Worm (Caenorhabditis elegans): ENCODE data around the gene Y4C6A.4.
"Not testable (repeated sequence)": the region's sequence is repeated elsewhere in the genome, so short reads cannot be mapped to it uniquely, and the experiment has no call there.

Y4C6A.4 gene

ce11 chrIV:5479289-5479688 lies 26.5 kb downstream of the Y4C6A.4 start, which contains the start of gene T11F8.1:
TSS of gene T11F8.1 (plus strand) at chrIV:5479589.
- TF ChIP-seq xbp-1 (tag; optimal IDR thresholded peaks at IDR 0.05) = no peak
- TF ChIP-seq elt-3 (tag; optimal IDR thresholded peaks at IDR 0.05) = no peak
- TF ChIP-seq zag-1 (tag; optimal IDR thresholded peaks at IDR 0.05) = no peak
- no peak for TF ChIP-seq nhr-76 (tag; optimal IDR thresholded peaks at IDR 0.05)
- TF ChIP-seq fkh-8 (tag; optimal IDR thresholded peaks at IDR 0.05) = no peak
- TF ChIP-seq aha-1 (tag; optimal IDR thresholded peaks at IDR 0.05) = no peak
- no peak for TF ChIP-seq swsn-7 (tag; optimal IDR thresholded peaks at IDR 0.05)
- TF ChIP-seq mef-2 (tag; optimal IDR thresholded peaks at IDR 0.05) = no peak
- no peak for TF ChIP-seq mdl-1 (tag; optimal IDR thresholded peaks at IDR 0.05)
- no peak for TF ChIP-seq isw-1 (GFP tag; IDR thresholded peaks at IDR 0.05)
- TF ChIP-seq ceh-88 (GFP tag; IDR thresholded peaks at IDR 0.05) = no peak
- no peak for TF ChIP-seq skn-1 (tag; optimal IDR thresholded peaks at IDR 0.05)
- TF ChIP-seq ceh-63 (GFP tag; optimal IDR thresholded peaks at IDR 0.05) = no peak
- no peak for TF ChIP-seq nhr-84 (tag; optimal IDR thresholded peaks at IDR 0.05)
- TF ChIP-seq lin-14 (GFP tag; optimal IDR thresholded peaks at IDR 0.05) = no peak

- TF ChIP-seq nhr-76 (tag; optimal IDR thresholded peaks at IDR 0.05) (no peak), C16A3.4 (tag; optimal IDR thresholded peaks at IDR 0.05) (no peak), nhr-77 (tag; optimal IDR thresholded peaks at IDR 0.05) (no peak), C04F5.9 (tag; optimal IDR thresholded peaks at IDR 0.05) (no peak), nhr-47 (tag; optimal IDR thresholded peaks at IDR 0.05) (no peak), grh-1 (GFP tag; IDR thresholded peaks at IDR 0.05) (no peak), unc-98 (GFP tag; IDR thresholded peaks at IDR 0.05) (no peak), sox-4 (tag; optimal IDR thresholded peaks at IDR 0.05) (no peak), rnt-1 (tag; optimal IDR thresholded peaks at IDR 0.05) (no peak), isw-1 (GFP tag; IDR thresholded peaks at IDR 0.05) (no peak), egl-13 (tag; optimal IDR thresholded peaks at IDR 0.05) (no peak), mab-9 (GFP tag; IDR thresholded peaks at IDR 0.05) (no peak), fkh-10 (GFP tag; optimal IDR thresholded peaks at IDR 0.05) (no peak), lin-39 (tag; optimal IDR thresholded peaks at IDR 0.05) (no peak), nhr-85 (tag) (no peak), sptf-1 (tag; optimal IDR thresholded peaks at IDR 0.05) (no peak)
These were observed 29.5 kb downstream of the Y4C6A.4 start, which contains the start of gene T11F8.12 for ce11 chrIV:5482231-5482630. TSS of gene T11F8.12 (minus strand) at chrIV:5482331.

ce11 chrIV:5482723-5483122 lies 30.0 kb downstream of the Y4C6A.4 start, which contains the start of gene T11F8.5:
TSS of gene T11F8.5 (plus strand) at chrIV:5483023.
- no peak for TF ChIP-seq nhr-71 (tag; optimal IDR thresholded peaks at IDR 0.05)
- TF ChIP-seq rnt-1 (tag; optimal IDR thresholded peaks at IDR 0.05) = no peak
- TF ChIP-seq swsn-7 (tag; optimal IDR thresholded peaks at IDR 0.05) = no peak
- TF ChIP-seq unc-62 (GFP tag; optimal IDR thresholded peaks at IDR 0.05) = no peak
- no peak for TF ChIP-seq C34B4.2 (tag; optimal IDR thresholded peaks at IDR 0.05)
- TF ChIP-seq ets-5 (GFP tag; IDR thresholded peaks at IDR 0.05) = no peak
- TF ChIP-seq nhr-12 (tag; optimal IDR thresholded peaks at IDR 0.05) = no peak
- TF ChIP-seq ama-1 (optimal IDR thresholded peaks at IDR 0.05) = no peak
- TF ChIP-seq lin-39 (tag; optimal IDR thresholded peaks at IDR 0.05) = no peak
- TF ChIP-seq fos-1 (tag; optimal IDR thresholded peaks at IDR 0.05) = no peak
- TF ChIP-seq zag-1 (tag; optimal IDR thresholded peaks at IDR 0.05) = no peak
- no peak for TF ChIP-seq nhr-28 (tag; optimal IDR thresholded peaks at IDR 0.05)
- TF ChIP-seq sox-4 (tag; optimal IDR thresholded peaks at IDR 0.05) = no peak

- not testable (repeated sequence) for TF ChIP-seq unc-30, nhr-84, unc-130 (tag; optimal IDR thresholded peaks at IDR 0.05)
These were observed 33.5 kb downstream of the Y4C6A.4 start, which contains the start of the genes snpc-3.1 and puf-7 for ce11 chrIV:5486208-5486731. TSS of gene snpc-3.1 (minus strand) at chrIV:5486258. TSS of gene puf-7 (plus strand) at chrIV:5486713.

Measured in whole organism, L1 larva.